Fruit fly (Drosophila melanogaster): ENCODE data around the gene CG11779.
A peak's percentile ranks its signal among the peaks of the same experiment; 100 is the strongest.

Gene CG11779

DNA sequence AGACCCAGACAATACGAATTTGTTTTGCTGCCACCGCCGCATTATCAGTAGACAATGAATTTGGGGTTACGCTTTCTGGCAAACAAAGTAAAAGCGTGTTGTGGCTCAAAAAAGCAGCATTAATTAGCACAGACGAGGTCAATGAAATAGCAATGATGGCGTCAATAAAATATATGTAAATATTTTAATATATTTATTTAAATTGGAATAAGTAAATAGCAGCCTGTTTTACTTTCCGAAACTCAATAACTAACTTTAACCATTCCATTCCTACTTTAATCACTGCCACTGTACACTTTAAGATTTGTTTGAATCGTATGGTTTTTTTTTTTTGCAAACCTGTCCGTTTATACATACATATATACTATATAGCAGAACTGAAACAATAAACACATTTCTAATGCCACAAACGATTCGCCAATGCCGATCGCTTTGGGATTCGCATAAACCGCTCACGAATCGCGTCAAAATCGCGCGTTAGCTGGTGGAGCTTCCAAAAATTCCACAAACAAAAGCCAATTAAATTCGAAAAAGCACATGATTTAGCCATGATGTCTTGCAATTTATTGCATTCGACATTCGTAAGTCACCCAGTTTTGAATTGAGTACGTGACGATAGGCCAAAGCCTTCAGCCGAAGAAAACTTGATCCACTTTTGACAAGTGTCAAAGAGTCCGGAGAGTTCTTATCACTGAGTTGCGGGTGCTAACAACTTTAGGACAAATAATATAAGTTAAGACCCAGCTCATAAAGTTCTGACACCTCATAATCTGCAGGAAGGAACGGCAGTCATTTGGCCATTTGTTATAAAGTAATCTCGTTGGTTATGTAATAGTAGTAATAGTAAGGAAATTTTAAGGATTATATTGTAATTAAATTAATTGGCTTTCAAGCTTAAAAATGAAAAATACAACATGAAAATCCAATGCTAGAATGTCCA is 7.6 kb downstream of the CG11779 start (continued):
- peak; percentile 30 for TF ChIP-seq CG18599 (GFP tag; optimal IDR thresholded peaks at IDR 0.05)
- peak; percentile 10 for TF ChIP-seq CG18262 (tag; optimal IDR thresholded peaks at IDR 0.05)
- TF ChIP-seq CG6765 (GFP tag; optimal IDR thresholded peaks at IDR 0.05) = no peak
- no peak for TF ChIP-seq shn (GFP tag; optimal IDR thresholded peaks at IDR 0.05)
- peak; percentile 21 for TF ChIP-seq CG9437 (GFP tag; optimal IDR thresholded peaks at IDR 0.05)
- TF ChIP-seq dmrt99B (tag; optimal IDR thresholded peaks at IDR 0.05) = peak; percentile 36
- TF ChIP-seq CG2116 (GFP tag; optimal IDR thresholded peaks at IDR 0.05) = no peak
- TF ChIP-seq CG12942 (GFP tag; optimal IDR thresholded peaks at IDR 0.05) = no peak
- TF ChIP-seq pb (GFP tag; optimal IDR thresholded peaks at IDR 0.05) = no peak
- TF ChIP-seq ro (GFP tag; IDR thresholded peaks at IDR 0.05) = no peak
- no peak for TF ChIP-seq scrt (GFP tag; optimal IDR thresholded peaks at IDR 0.05)
- TF ChIP-seq CG6683 (GFP tag; optimal IDR thresholded peaks at IDR 0.05) = no peak
- TF ChIP-seq amos (GFP tag; IDR thresholded peaks at IDR 0.05; ENCODE audit: partially characterized antibody) = no peak
- TF ChIP-seq E2f1 (GFP tag; IDR thresholded peaks at IDR 0.05) = peak; percentile 67
- TF ChIP-seq slp2 (GFP tag; optimal IDR thresholded peaks at IDR 0.05) = no peak
- TF ChIP-seq CG2199 (GFP tag; IDR thresholded peaks at IDR 0.05) = no peak
- TF ChIP-seq Adf1 (GFP tag; IDR thresholded peaks at IDR 0.05) = no peak
- no peak for TF ChIP-seq tgo (GFP tag; IDR thresholded peaks at IDR 0.05)
- no peak for TF ChIP-seq CG12219 (GFP tag; optimal IDR thresholded peaks at IDR 0.05)
- no peak for TF ChIP-seq ap (GFP tag; IDR thresholded peaks at IDR 0.05)
- no peak for TF ChIP-seq HLHmδ (GFP tag; optimal IDR thresholded peaks at IDR 0.05)
- TF ChIP-seq CG30431 (GFP tag; optimal IDR thresholded peaks at IDR 0.05) = no peak
- peak; percentile 28; the same call in 1 of the 2 replicates for TF ChIP-seq lmd (GFP tag; IDR thresholded peaks at IDR 0.05)
- no peak for TF ChIP-seq CG5180 (GFP tag; optimal IDR thresholded peaks at IDR 0.05)
- TF ChIP-seq CG13775 (GFP tag; optimal IDR thresholded peaks at IDR 0.05) = no peak
- no peak for TF ChIP-seq CG10462 (GFP tag; optimal IDR thresholded peaks at IDR 0.05)
- TF ChIP-seq nerfin-1 (tag; optimal IDR thresholded peaks at IDR 0.05) = no peak
- TF ChIP-seq GATAe (GFP tag; conservative IDR thresholded peaks at IDR 0.05) = no peak
- no peak for TF ChIP-seq Neu2 (GFP tag; optimal IDR thresholded peaks at IDR 0.05; ENCODE audit: borderline replicate concordance)
- no peak; the same call in 2 of the 3 replicates for TF ChIP-seq croc (GFP tag; conservative IDR thresholded peaks at IDR 0.05)
- no peak for TF ChIP-seq maf-S (GFP tag; optimal IDR thresholded peaks at IDR 0.05)
- TF ChIP-seq CG15696 (tag; optimal IDR thresholded peaks at IDR 0.05) = no peak
- peak; percentile 29 for TF ChIP-seq CG2120 (GFP tag; optimal IDR thresholded peaks at IDR 0.05)
- TF ChIP-seq CG6175 (GFP tag; IDR thresholded peaks at IDR 0.05) = no peak
- no peak for TF ChIP-seq CG11560 (tag; IDR thresholded peaks at IDR 0.05)
- TF ChIP-seq CG4854 (GFP tag; optimal IDR thresholded peaks at IDR 0.05) = no peak
- TF ChIP-seq dysf (GFP tag; IDR thresholded peaks at IDR 0.05) = peak; percentile 49; the same call in 2 of the 3 replicates
- TF ChIP-seq esg (GFP tag; conservative IDR thresholded peaks at IDR 0.05) = peak; percentile 56
- no peak for TF ChIP-seq Asciz (GFP tag; optimal IDR thresholded peaks at IDR 0.05)
- no peak for TF ChIP-seq dpn (GFP tag; optimal IDR thresholded peaks at IDR 0.05)
- TF ChIP-seq CG4424 (GFP tag; optimal IDR thresholded peaks at IDR 0.05) = no peak
- no peak for TF ChIP-seq mirr (GFP tag; optimal IDR thresholded peaks at IDR 0.05)
- no peak for TF ChIP-seq aop (GFP tag; IDR thresholded peaks at IDR 0.05)
- no peak for TF ChIP-seq CG10565 (GFP tag; optimal IDR thresholded peaks at IDR 0.05)
- TF ChIP-seq CG2875 (GFP tag; optimal IDR thresholded peaks at IDR 0.05) = no peak
- peak; percentile 29; the same call in 1 of the 3 replicates for TF ChIP-seq ken (GFP tag; IDR thresholded peaks at IDR 0.05)
- TF ChIP-seq Six4 (GFP tag; optimal IDR thresholded peaks at IDR 0.05) = no peak
- TF ChIP-seq CG10959 (GFP tag; IDR thresholded peaks at IDR 0.05) = no peak
- no peak for TF ChIP-seq bigmax (GFP tag; optimal IDR thresholded peaks at IDR 0.05)

Data from whole organism, embryonic.